Worm (Caenorhabditis elegans): ENCODE data around the gene F43B10.1.

Gene F43B10.1

ce11 chrX:16612293-16612946 is 50.2 kb downstream of the F43B10.1 start (continued):
- TF ChIP-seq lin-26 (GFP tag; IDR thresholded peaks at IDR 0.05) (no peak; the same call in 1 of the 2 replicates), nhr-27 (tag; optimal IDR thresholded peaks at IDR 0.05) (no peak), lin-54 (GFP tag; optimal IDR thresholded peaks at IDR 0.05) (peak; percentile 65), ZK185.1 (tag; optimal IDR thresholded peaks at IDR 0.05; ENCODE audit: poor library complexity, severe bottlenecking) (peak; percentile 70), madf-3 (GFP tag; IDR thresholded peaks at IDR 0.05) (0 out of 2 replicates have a peak, but pooled peaks have one; percentile 52), F39B2.1 (GFP tag; IDR thresholded peaks at IDR 0.05) (no peak), hsf-1 (GFP tag; IDR thresholded peaks at IDR 0.05) (0 out of 2 replicates have a peak, but pooled peaks have one; percentile 45), mxl-1 (tag; optimal IDR thresholded peaks at IDR 0.05) (no peak), ztf-3 (GFP tag; optimal IDR thresholded peaks at IDR 0.05) (peak; percentile 91), sptf-2 (GFP tag; optimal IDR thresholded peaks at IDR 0.05) (peak; percentile 73), let-607 (tag; optimal IDR thresholded peaks at IDR 0.05) (peak; percentile 72 to 79), ceh-79 (tag; optimal IDR thresholded peaks at IDR 0.05) (no peak), hmg-20 (GFP tag; IDR thresholded peaks at IDR 0.05) (0 out of 2 replicates have a peak, but pooled peaks have one; percentile 33), tbp1 (GFP tag; optimal IDR thresholded peaks at IDR 0.05) (peak; percentile 70), ceh-58 (GFP tag; IDR thresholded peaks at IDR 0.05) (no peak), fkh-3 (tag; optimal IDR thresholded peaks at IDR 0.05) (no peak), ccch-3 (GFP tag; optimal IDR thresholded peaks at IDR 0.05) (no peak), aptf-2 (GFP tag; conservative IDR thresholded peaks at IDR 0.05) (0 out of 2 replicates have a peak, but pooled peaks have one; percentile 41), pha-4 (tag; optimal IDR thresholded peaks at IDR 0.05) (peak; percentile 83), cebp-1 (GFP tag; IDR thresholded peaks at IDR 0.05) (peak; percentile 71; the same call in 1 of the 2 replicates), cebp-1 (tag; optimal IDR thresholded peaks at IDR 0.05) (peak; percentile 94), tlf-1 (GFP tag; optimal IDR thresholded peaks at IDR 0.05) (peak; percentile 71), mel-28 (tag; optimal IDR thresholded peaks at IDR 0.05; ENCODE audit: borderline replicate concordance) (no peak), nfya-2 (GFP tag; IDR thresholded peaks at IDR 0.05) (no peak), F55B11.4 (tag; optimal IDR thresholded peaks at IDR 0.05; ENCODE audit: borderline replicate concordance, insufficient read depth) (no peak), bed-2 (GFP tag; IDR thresholded peaks at IDR 0.05) (no peak), lsy-27 (tag; optimal IDR thresholded peaks at IDR 0.05; ENCODE audit: borderline replicate concordance, insufficient read depth) (no peak), C06A6.2 (GFP tag; conservative IDR thresholded peaks at IDR 0.05) (peak; percentile 78), nfya-1 (tag; optimal IDR thresholded peaks at IDR 0.05; ENCODE audit: borderline replicate concordance, insufficient read depth) (no peak), lin-40 (tag; optimal IDR thresholded peaks at IDR 0.05) (peak; percentile 97), ztf-18 (tag; optimal IDR thresholded peaks at IDR 0.05) (peak; percentile 61), ceh-91 (GFP tag; IDR thresholded peaks at IDR 0.05) (no peak), ztf-6 (GFP tag; IDR thresholded peaks at IDR 0.05) (0 out of 2 replicates have a peak, but pooled peaks have one; percentile 53), B0019.2 (GFP tag; conservative IDR thresholded peaks at IDR 0.05) (no peak), T26A5.8 (tag; optimal IDR thresholded peaks at IDR 0.05) (no peak)

ce11 chrX:16611333-16612043 is 51.1 kb downstream of the F43B10.1 start:
- peak; percentile 59 for TF ChIP-seq zfh-2 (GFP tag; conservative IDR thresholded peaks at IDR 0.05)
- TF ChIP-seq K11D2.4 (GFP tag; IDR thresholded peaks at IDR 0.05): 0 out of 2 replicates have a peak, but pooled peaks have one; percentile 29
- no peak for TF ChIP-seq repo-1 (tag; optimal IDR thresholded peaks at IDR 0.05)
- TF ChIP-seq nhr-179 (tag; optimal IDR thresholded peaks at IDR 0.05): no peak
- peak; percentile 42; the same call in 1 of the 2 replicates for TF ChIP-seq hmg-1.2 (GFP tag; IDR thresholded peaks at IDR 0.05)
- TF ChIP-seq cebp-1 (GFP tag; IDR thresholded peaks at IDR 0.05): no peak
- TF ChIP-seq cebp-1 (tag; optimal IDR thresholded peaks at IDR 0.05): peak; percentile 3

Measured in whole organism, young adult.